Worm (Caenorhabditis elegans) whole organism, L4 larva: ENCODE measurements around the gene F12D9.2.

Experiments
- D1046.2 ChIP-seq: fragments of 200-800 bp; sonication (Bioruptor generic); IDR thresholded peaks from 2 replicates; pipeline ENCODE4 v1.3.6; 2022; ENCODE audit warnings: missing genetic modification characterization, missing compliant biosample characterization
- F26F4.8 ChIP-seq: fragments of 200-800 bp; sonication (Bioruptor generic); conservative IDR thresholded peaks from 2 replicates; pipeline ENCODE4 v1.3.6; 2022; ENCODE audit warnings: missing genetic modification characterization, missing compliant biosample characterization
- F37D6.2 ChIP-seq: sonication (generic microtip); optimal IDR thresholded peaks from 2 replicates; lab custom pipeline; 2016; ENCODE audit warnings: mild to moderate bottlenecking, missing genetic modification characterization, missing compliant biosample characterization
- T26A8.4 ChIP-seq: fragments of 200-800 bp; sonication (Bioruptor generic); IDR thresholded peaks from 2 replicates; pipeline ENCODE4 v1.3.6; 2022; ENCODE audit warnings: missing genetic modification characterization, missing compliant biosample characterization
- aha-1 ChIP-seq: fragments of 150-350 bp; peaks from one replicate; lab custom pipeline; 2014; ENCODE audit warnings: missing biosample characterization, missing genetic modification characterization
- attf-4 ChIP-seq: sonication (generic microtip); optimal IDR thresholded peaks from 3 replicates; lab custom pipeline; 2017; ENCODE audit warnings: missing biosample characterization, missing genetic modification characterization
- ceh-28 ChIP-seq: fragments of 150-350 bp; optimal IDR thresholded peaks from 2 replicates; lab custom pipeline; 2014; ENCODE audit warnings: missing biosample characterization, missing genetic modification reagents, missing genetic modification characterization
- ceh-32 ChIP-seq: sonication (generic microtip); optimal IDR thresholded peaks from 2 replicates; lab custom pipeline; 2016; ENCODE audit warnings: mild to moderate bottlenecking, missing genetic modification characterization, missing compliant biosample characterization; ENCODE audit not compliant: poor library complexity
- ceh-44 ChIP-seq: fragments of 200-800 bp; sonication (Bioruptor generic); IDR thresholded peaks from 2 replicates; pipeline ENCODE4 v1.3.6; 2022; ENCODE audit warnings: missing genetic modification reagents, missing genetic modification characterization, missing compliant biosample characterization
- daf-12 ChIP-seq: fragments of 150-350 bp; optimal IDR thresholded peaks from 2 replicates; lab custom pipeline; 2014; ENCODE audit warnings: missing biosample characterization, missing genetic modification reagents, missing genetic modification characterization
- daf-19 ChIP-seq: fragments of 200-800 bp; sonication (Bioruptor generic); conservative IDR thresholded peaks from 2 replicates; pipeline ENCODE4 v1.3.6; 2022; ENCODE audit warnings: missing genetic modification characterization, missing compliant biosample characterization
- dmd-6 ChIP-seq: fragments of 200-800 bp; sonication (Bioruptor generic); IDR thresholded peaks from 2 replicates; pipeline ENCODE4 v1.3.6; 2022; ENCODE audit warnings: missing genetic modification reagents, missing genetic modification characterization, missing compliant biosample characterization
- dmd-8 ChIP-seq: fragments of 200-800 bp; sonication (Bioruptor generic); IDR thresholded peaks from 2 replicates; pipeline ENCODE4 v1.3.6; 2022; ENCODE audit warnings: missing genetic modification characterization, missing compliant biosample characterization
- dpl-1 ChIP-seq: fragments of 150-350 bp; optimal IDR thresholded peaks from 2 replicates; lab custom pipeline; 2014; ENCODE audit warnings: missing biosample characterization, missing genetic modification reagents, missing genetic modification characterization
- duxl-1 ChIP-seq: sonication (generic microtip); optimal IDR thresholded peaks from 2 replicates; lab custom pipeline; 2016; ENCODE audit warnings: mild to moderate bottlenecking, missing genetic modification characterization, moderate library complexity, missing compliant biosample characterization; ENCODE audit not compliant: poor library complexity
- dve-1 ChIP-seq: sonication (generic microtip); optimal IDR thresholded peaks from 2 replicates; lab custom pipeline; 2017; ENCODE audit warnings: antibody characterized with exemption, mild to moderate bottlenecking, missing genetic modification characterization, missing compliant biosample characterization; ENCODE audit not compliant: insufficient read depth
- egl-27 ChIP-seq: sonication (generic microtip); optimal IDR thresholded peaks from 3 replicates; lab custom pipeline; 2017; ENCODE audit warnings: missing biosample characterization, missing genetic modification reagents, missing genetic modification characterization
- egl-43 ChIP-seq: fragments of 200-800 bp; sonication (Bioruptor generic); IDR thresholded peaks from 2 replicates; pipeline ENCODE4 v1.3.6; 2022; ENCODE audit warnings: missing genetic modification reagents, missing genetic modification characterization, missing compliant biosample characterization
- gei-8 ChIP-seq: fragments of 200-800 bp; sonication (Bioruptor generic); optimal IDR thresholded peaks from 2 replicates; lab custom pipeline; 2018; ENCODE audit warnings: mild to moderate bottlenecking, missing genetic modification characterization, missing compliant biosample characterization
- hif-1 ChIP-seq, 2 experiments: sonication (generic microtip); optimal IDR thresholded peaks; 2 replicates each; lab custom pipeline; 2016 to 2017; ENCODE audit warnings: missing compliant biosample characterization in 2 of 2, missing genetic modification characterization in 2 of 2, missing genetic modification reagents in 2 of 2, missing genotype in 2 of 2, mild to moderate bottlenecking in 1 of 2
- jun-1 ChIP-seq: fragments of 150-350 bp; optimal IDR thresholded peaks from 2 replicates; lab custom pipeline; 2014; ENCODE audit warnings: missing biosample characterization, missing genetic modification reagents, missing genetic modification characterization
- lin-1 ChIP-seq: fragments of 200-800 bp; sonication (Bioruptor generic); IDR thresholded peaks from 2 replicates; pipeline ENCODE4 v1.3.6; 2022; ENCODE audit warnings: missing genetic modification reagents, missing genetic modification characterization, missing compliant biosample characterization
- lin-15B ChIP-seq: fragments of 150-350 bp; sonication (generic microtip); optimal IDR thresholded peaks from 3 replicates; lab custom pipeline; 2014; ENCODE audit warnings: missing biosample characterization, missing genetic modification characterization
- lin-29 ChIP-seq: fragments of 200-800 bp; sonication (Bioruptor generic); IDR thresholded peaks from 2 replicates; pipeline ENCODE4 v1.3.6; 2022; ENCODE audit warnings: missing genetic modification reagents, missing genetic modification characterization, missing compliant biosample characterization
- lin-38 ChIP-seq: fragments of 200-800 bp; sonication (Bioruptor generic); IDR thresholded peaks from 2 replicates; pipeline ENCODE4 v1.3.6; 2022; ENCODE audit warnings: missing genetic modification reagents, missing genetic modification characterization, missing compliant biosample characterization
- lin-39 ChIP-seq: fragments of 150-350 bp; optimal IDR thresholded peaks from 2 replicates; lab custom pipeline; 2014; ENCODE audit warnings: missing biosample characterization, missing genetic modification reagents, missing genetic modification characterization
- lir-3 ChIP-seq: sonication (generic microtip); optimal IDR thresholded peaks from 2 replicates; lab custom pipeline; 2016; ENCODE audit warnings: mild to moderate bottlenecking, missing genetic modification characterization, missing compliant biosample characterization
- lsy-2 ChIP-seq, 2 experiments: fragments of 150-350 bp in 1 of 2; sonication (generic microtip) in 1 of 2; optimal IDR thresholded peaks; 2 replicates each; lab custom pipeline; 2014 to 2017; ENCODE audit warnings: missing biosample characterization in 2 of 2, missing genetic modification characterization in 2 of 2
- madf-9 ChIP-seq: fragments of 200-800 bp; sonication (Bioruptor generic); conservative IDR thresholded peaks from 2 replicates; pipeline ENCODE4 v1.3.6; 2022; ENCODE audit warnings: missing genetic modification reagents, missing genetic modification characterization, missing compliant biosample characterization
- mdl-1 ChIP-seq, 2 experiments: fragments of 150-350 bp in 1 of 2; sonication (generic microtip) in 1 of 2; optimal IDR thresholded peaks; 2 replicates each; lab custom pipeline; 2014 to 2017; ENCODE audit warnings: missing biosample characterization in 2 of 2, missing genetic modification characterization in 2 of 2
- mdt-29 ChIP-seq: fragments of 200-800 bp; sonication (Bioruptor generic); IDR thresholded peaks from 2 replicates; pipeline ENCODE4 v1.3.6; 2022; ENCODE audit warnings: missing genetic modification reagents, missing genetic modification characterization, missing compliant biosample characterization
- mep-1 ChIP-seq: fragments of 150-350 bp; sonication (generic microtip); optimal IDR thresholded peaks from 3 replicates; lab custom pipeline; 2014; ENCODE audit warnings: missing biosample characterization, missing genetic modification characterization
- mxl-3 ChIP-seq: fragments of 200-800 bp; sonication (Bioruptor generic); optimal IDR thresholded peaks from 2 replicates; lab custom pipeline; 2018; ENCODE audit warnings: mild to moderate bottlenecking, missing genetic modification characterization, missing compliant biosample characterization
- nhr-111 ChIP-seq: fragments of 200-800 bp; sonication (Bioruptor generic); optimal IDR thresholded peaks from 2 replicates; lab custom pipeline; 2018; ENCODE audit warnings: mild to moderate bottlenecking, missing genetic modification characterization, missing compliant biosample characterization
- nhr-237 ChIP-seq: sonication (generic microtip); optimal IDR thresholded peaks from 2 replicates; lab custom pipeline; 2017; ENCODE audit warnings: missing biosample characterization, missing genetic modification characterization
- nhr-25 ChIP-seq: sonication (generic microtip); optimal IDR thresholded peaks from 2 replicates; lab custom pipeline; 2017; ENCODE audit warnings: missing genetic modification characterization, mild to moderate bottlenecking, missing compliant biosample characterization, antibody characterized with exemption, moderate library complexity, borderline replicate concordance; ENCODE audit not compliant: insufficient read depth
- nhr-42 ChIP-seq: fragments of 200-800 bp; sonication (Bioruptor generic); IDR thresholded peaks from 2 replicates; pipeline ENCODE4 v1.3.6; 2022; ENCODE audit warnings: missing genetic modification characterization, missing compliant biosample characterization
- nhr-48 ChIP-seq: sonication (generic microtip); optimal IDR thresholded peaks from 2 replicates; lab custom pipeline; 2016; ENCODE audit warnings: mild to moderate bottlenecking, missing genetic modification characterization, missing compliant biosample characterization
- nhr-6 ChIP-seq: fragments of 150-350 bp; optimal IDR thresholded peaks from 2 replicates; lab custom pipeline; 2014; ENCODE audit warnings: missing biosample characterization, missing genetic modification characterization
- nhr-76 ChIP-seq: fragments of 150-350 bp; optimal IDR thresholded peaks from 2 replicates; lab custom pipeline; 2014; ENCODE audit warnings: missing biosample characterization, missing genetic modification characterization
- rbr-2 ChIP-seq: sonication (generic microtip); optimal IDR thresholded peaks from 2 replicates; lab custom pipeline; 2016; ENCODE audit warnings: missing genotype, missing genetic modification characterization, missing compliant biosample characterization
- saeg-2 ChIP-seq: fragments of 200-800 bp; sonication (Bioruptor generic); IDR thresholded peaks from 2 replicates; pipeline ENCODE4 v1.3.6; 2022; ENCODE audit warnings: missing genetic modification reagents, missing genetic modification characterization, missing compliant biosample characterization
- snpc-4 ChIP-seq: fragments of 150-350 bp; optimal IDR thresholded peaks from 2 replicates; lab custom pipeline; 2014; ENCODE audit warnings: missing biosample characterization, missing genetic modification characterization
- spr-3 ChIP-seq: fragments of 200-800 bp; sonication (Bioruptor generic); optimal IDR thresholded peaks from 2 replicates; lab custom pipeline; 2018; ENCODE audit warnings: mild to moderate bottlenecking, missing genetic modification characterization, missing compliant biosample characterization
- unc-130 ChIP-seq: sonication (generic microtip); optimal IDR thresholded peaks from 2 replicates; lab custom pipeline; 2016; ENCODE audit warnings: missing genetic modification reagents, missing genetic modification characterization, missing compliant biosample characterization
- unc-62 ChIP-seq, 3 experiments: fragments of 150-350 bp in 1 of 3; sonication (generic microtip); optimal IDR thresholded peaks in 2 of 3; peaks in 1 of 3; 1 replicate in 1 of 3; 2 replicates in 2 of 3; lab custom pipeline; 2014 to 2017; ENCODE audit warnings: missing biosample characterization in 3 of 3, missing genetic modification characterization in 3 of 3, missing genetic modification reagents in 3 of 3, missing genotype in 1 of 3
- vab-7 ChIP-seq: fragments of 200-800 bp; sonication (Bioruptor generic); IDR thresholded peaks from 2 replicates; pipeline ENCODE4 v1.3.6; 2022; ENCODE audit warnings: missing genetic modification reagents, missing genetic modification characterization, missing compliant biosample characterization
- zag-1 ChIP-seq: fragments of 150-350 bp; optimal IDR thresholded peaks from 2 replicates; lab custom pipeline; 2014; ENCODE audit warnings: missing biosample characterization, missing genetic modification characterization
- zfp-2 ChIP-seq: sonication (generic microtip); optimal IDR thresholded peaks from 2 replicates; lab custom pipeline; 2016; ENCODE audit warnings: mild to moderate bottlenecking, missing genetic modification characterization, missing compliant biosample characterization
- ztf-11 ChIP-seq: fragments of 150-350 bp; optimal IDR thresholded peaks from 2 replicates; lab custom pipeline; 2014; ENCODE audit warnings: missing biosample characterization, missing genetic modification characterization

The F12D9.2 gene

ce11 chrX:8646287-8646686 lies 610 bp downstream of the F12D9.2 start (continued):
- TF ChIP-seq ceh-44 (GFP tag; lab: Robert Waterston, UW) (peak; percentile 88), daf-12 (tag; lab: Kevin White, UChicago) (no peak), lir-3 (tag; lab: Kevin White, UChicago) (peak; percentile 31), F37D6.2 (tag; lab: Kevin White, UChicago) (peak; percentile 27), ceh-32 (no peak), lin-15B (tag; lab: Kevin White, UChicago) (no peak), nhr-6 (tag; lab: Kevin White, UChicago) (no peak), saeg-2 (peak; percentile 57; the same call in 1 of the 2 replicates), mep-1 (peak; percentile 51), ztf-11 (no peak), vab-7 (peak; percentile 89), snpc-4 (tag; lab: Kevin White, UChicago) (no peak), madf-9 (GFP tag; lab: Robert Waterston, UW) (peak; percentile 77), mdl-1 (tag; optimal IDR thresholded peaks at IDR 0.05; lab: Kevin White, UChicago) (peak in 1 of 2 experiments; percentile 24), mxl-3 (GFP tag; lab: Kevin White, UChicago) (no peak), dve-1 (peak; percentile 56), dpl-1 (GFP tag; lab: Kevin White, UChicago) (no peak), dmd-6 (peak; percentile 52), lin-29 (GFP tag; lab: Robert Waterston, UW) (0 out of 2 replicates have a peak, but pooled peaks have one; percentile 24), spr-3 (GFP tag; lab: Kevin White, UChicago) (peak; percentile 53), egl-43 (GFP tag; lab: Robert Waterston, UW) (peak; percentile 96), nhr-111 (GFP tag; lab: Kevin White, UChicago) (no peak), lin-1 (GFP tag; lab: Robert Waterston, UW) (peak; percentile 56; the same call in 1 of the 2 replicates), zag-1 (no peak), nhr-42 (GFP tag; lab: Robert Waterston, UW) (peak; percentile 74; the same call in 1 of the 2 replicates), nhr-25 (tag; lab: Kevin White, UChicago) (no peak), unc-130 (GFP tag; lab: Kevin White, UChicago) (peak; percentile 38), unc-62 (GFP tag; optimal IDR thresholded peaks at IDR 0.05 in 1 of 2; lab: Kevin White, UChicago) (peak in 1 of 2 experiments; percentile 97), unc-62 (tag; optimal IDR thresholded peaks at IDR 0.05; lab: Kevin White, UChicago) (no peak), hif-1 (tag; optimal IDR thresholded peaks at IDR 0.05; lab: Kevin White, UChicago) (peak in 1 of 2 experiments; percentile 30), duxl-1 (tag; lab: Kevin White, UChicago) (peak; percentile 51), nhr-48 (tag; lab: Kevin White, UChicago) (peak; percentile 65), attf-4 (tag; lab: Kevin White, UChicago) (no peak), nhr-76 (no peak), gei-8 (peak; percentile 78), F26F4.8 (GFP tag; lab: Robert Waterston, UW) (0 out of 2 replicates have a peak, but pooled peaks have one; percentile 60), ceh-28 (tag; lab: Kevin White, UChicago) (no peak), nhr-237 (tag; lab: Kevin White, UChicago) (no peak), lsy-2 (tag; optimal IDR thresholded peaks at IDR 0.05; lab: Kevin White, UChicago) (peak in 1 of 2 experiments; percentile 61), dmd-8 (GFP tag; lab: Robert Waterston, UW) (peak; percentile 92), T26A8.4 (no peak; the same call in none of the 2 replicates), lin-39 (tag; lab: Kevin White, UChicago) (no peak), zfp-2 (no peak), egl-27 (tag; lab: Kevin White, UChicago) (no peak), lin-38 (peak; percentile 78), daf-19 (GFP tag; lab: Robert Waterston, UW) (peak; percentile 81), aha-1 (tag; lab: Kevin White, UChicago) (peak; percentile 87), mdt-29 (no peak), D1046.2 (GFP tag; lab: Robert Waterston, UW) (peak; percentile 78), jun-1 (no peak), rbr-2 (peak; percentile 35)
